Worm (Caenorhabditis elegans) whole organism, dauer: ENCODE data around the gene Y41G9A.5.

Experiments used
- unc-62 ChIP-seq: sonication (generic microtip); optimal IDR thresholded peaks from 2 replicates; lab custom pipeline; 2017; ENCODE audit warnings: missing biosample characterization, missing genetic modification reagents, missing genetic modification characterization

Gene Y41G9A.5

ce11 chrX:2925950-2926349, 20.5 kb upstream of the Y41G9A.5 start:
- no peak for TF ChIP-seq unc-62

DNA sequence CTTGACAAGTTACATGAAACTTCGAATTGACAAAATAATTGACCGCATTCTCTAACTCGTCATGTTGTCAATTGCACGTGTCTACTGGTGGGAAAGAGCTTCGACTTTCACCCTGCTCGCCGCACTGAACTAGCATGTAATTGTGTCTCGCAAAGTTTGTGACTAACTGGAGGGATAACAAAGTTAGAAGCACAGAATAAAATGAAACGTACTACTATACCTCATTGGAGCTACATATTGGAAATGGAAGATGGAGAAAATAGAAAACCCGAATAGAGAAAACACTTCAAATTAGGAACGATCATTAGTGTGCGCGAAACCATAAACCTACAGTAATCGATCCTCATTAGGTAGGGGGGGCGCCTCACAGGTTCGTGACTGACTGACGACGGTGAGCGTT, 18.9 kb upstream of the Y41G9A.5 start:
- no peak for TF ChIP-seq unc-62

- TF ChIP-seq unc-62, result no peak
Observed at ce11 chrX:2928089-2928488, 18.4 kb upstream of the Y41G9A.5 start.

DNA sequence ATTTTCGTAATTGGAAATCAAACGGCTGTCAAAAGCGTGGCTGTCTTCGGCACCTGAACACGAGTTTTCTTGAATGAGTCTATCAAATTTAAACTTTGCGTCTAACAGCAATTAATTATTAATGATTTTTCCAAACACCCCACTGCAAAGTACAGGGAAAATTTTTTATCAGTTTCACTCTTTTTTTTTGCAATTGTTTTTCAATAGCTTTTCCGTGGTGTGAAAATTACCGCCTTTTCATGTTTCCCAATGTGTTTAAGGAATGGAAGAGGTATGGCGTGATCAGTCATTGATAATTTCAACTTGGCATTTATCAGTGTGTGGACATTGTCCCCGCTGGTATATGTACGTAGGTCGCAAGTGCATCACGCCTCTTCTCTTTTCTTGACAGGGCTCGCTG, 14.6 kb upstream of the Y41G9A.5 start:
- no peak for TF ChIP-seq unc-62

ce11 chrX:2933061-2933460, 13.4 kb upstream of the Y41G9A.5 start, which contains the start of gene fard-1:
TSS of gene fard-1 (plus strand) at chrX:2933361.
- TF ChIP-seq unc-62, result no peak

- no peak for TF ChIP-seq unc-62
Observed at ce11 chrX:2939085-2939484, 7.4 kb upstream of the Y41G9A.5 start.

DNA sequence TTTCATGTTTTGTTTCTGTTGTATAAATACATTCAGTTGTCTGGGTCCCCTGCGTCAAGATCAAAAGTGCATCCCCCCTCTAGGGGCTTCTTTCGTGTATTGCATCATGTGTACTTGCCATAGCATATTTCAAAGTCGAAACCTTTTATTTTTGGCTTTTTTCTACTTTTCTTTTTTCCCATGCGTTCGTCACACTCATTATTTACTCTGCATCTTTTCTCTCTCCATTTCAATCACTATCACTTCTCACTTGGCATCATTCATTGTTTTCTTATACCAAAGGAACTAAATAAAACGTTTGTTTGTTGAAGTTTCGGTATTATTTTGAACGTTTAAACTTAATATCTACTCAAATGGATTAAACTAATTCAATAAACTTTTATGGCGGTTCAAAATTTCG, 6.9 kb upstream of the Y41G9A.5 start:
- TF ChIP-seq unc-62, result no peak

ce11 chrX:2940572-2940971, 5.9 kb upstream of the Y41G9A.5 start, which contains the start of gene pfk-1.1:
TSS of gene pfk-1.1 (plus strand) at chrX:2940872.
- no peak for TF ChIP-seq unc-62

- TF ChIP-seq unc-62, result no peak
Observed at ce11 chrX:2942327-2942726, 4.1 kb upstream of the Y41G9A.5 start.

- no peak for TF ChIP-seq unc-62
Observed at ce11 chrX:2943611-2944010, 2.9 kb upstream of the Y41G9A.5 start.

ce11 chrX:2945950-2946349, 517 bp upstream of the Y41G9A.5 start:
- no peak for TF ChIP-seq unc-62

DNA sequence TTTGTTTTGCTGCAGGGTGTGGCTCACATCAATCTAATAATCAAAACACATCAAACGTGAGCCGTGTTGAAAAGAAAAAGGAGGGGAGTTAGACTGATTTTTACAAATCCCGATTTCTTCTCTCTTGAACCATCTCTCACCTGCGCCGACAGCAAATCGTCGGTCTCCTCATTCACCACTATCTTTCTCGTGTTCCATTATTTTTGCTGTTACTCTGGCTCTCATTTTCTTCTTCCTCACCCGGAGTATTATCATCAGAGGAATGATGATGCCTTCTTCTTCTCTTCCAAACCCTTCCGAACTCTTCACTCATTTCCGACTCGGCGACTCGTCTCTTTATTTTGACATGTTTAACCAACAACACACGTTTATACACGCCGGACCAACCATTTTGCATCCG, 3.8 kb downstream of the Y41G9A.5 start:
- TF ChIP-seq unc-62, result no peak

ce11 chrX:2953522-2954032, 7.1 kb downstream of the Y41G9A.5 start:
- TF ChIP-seq unc-62, result no peak

ce11 chrX:2955628-2956027, 9.2 kb downstream of the Y41G9A.5 start:
- no peak for TF ChIP-seq unc-62

DNA sequence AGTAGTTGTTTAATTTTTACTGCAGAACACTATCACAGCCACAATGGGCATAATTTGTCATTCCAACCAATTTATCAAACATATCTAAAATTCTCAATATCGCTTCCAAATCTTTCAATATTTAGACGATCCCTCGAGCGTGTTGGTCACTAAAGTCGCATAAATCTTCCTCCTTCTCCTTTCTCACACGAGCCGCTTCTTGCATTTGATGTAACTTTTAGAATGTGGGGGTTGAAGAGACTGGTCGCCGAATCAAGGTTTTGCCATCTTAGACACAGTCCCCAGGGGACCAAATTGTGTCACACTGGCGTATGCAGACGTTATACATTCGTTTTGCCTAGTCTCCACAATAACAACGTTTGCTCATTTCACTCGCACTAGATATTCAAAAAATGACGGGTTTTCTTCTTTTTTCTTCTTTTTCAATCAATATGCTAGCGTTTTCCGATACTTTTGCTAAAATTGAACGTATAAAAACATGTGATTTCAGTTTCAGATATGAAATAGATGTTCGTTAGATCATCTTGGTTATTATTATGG, 11.0 kb downstream of the Y41G9A.5 start, which contains the start of gene gbb-1:
Gene gbb-1 (plus strand): TSS at position 490 of the 540 bp plus-strand sequence.
- TF ChIP-seq unc-62, result no peak

ce11 chrX:2960703-2961102, 14.2 kb downstream of the Y41G9A.5 start:
- TF ChIP-seq unc-62, result no peak

DNA sequence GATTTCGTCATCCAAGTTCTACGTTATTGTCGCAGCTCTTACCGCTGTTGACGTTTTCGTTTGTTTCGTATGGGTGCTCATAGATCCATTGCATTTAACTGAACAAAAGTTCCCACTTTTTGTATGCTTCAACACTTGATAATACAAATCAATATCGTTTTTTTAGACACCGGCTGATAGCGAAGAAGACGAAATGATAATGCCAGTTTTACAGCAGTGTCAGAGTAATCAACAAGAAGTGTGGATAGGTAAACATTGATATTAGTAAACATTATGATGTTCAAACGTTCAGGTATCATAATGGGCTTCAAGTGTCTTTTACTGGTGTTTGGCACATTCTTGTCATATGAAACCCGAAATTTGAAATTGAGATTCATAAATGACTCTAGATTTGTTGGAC, 19.8 kb downstream of the Y41G9A.5 start:
- no peak for TF ChIP-seq unc-62

ce11 chrX:2969447-2969989, 23.1 kb downstream of the Y41G9A.5 start:
- no peak for TF ChIP-seq unc-62

DNA sequence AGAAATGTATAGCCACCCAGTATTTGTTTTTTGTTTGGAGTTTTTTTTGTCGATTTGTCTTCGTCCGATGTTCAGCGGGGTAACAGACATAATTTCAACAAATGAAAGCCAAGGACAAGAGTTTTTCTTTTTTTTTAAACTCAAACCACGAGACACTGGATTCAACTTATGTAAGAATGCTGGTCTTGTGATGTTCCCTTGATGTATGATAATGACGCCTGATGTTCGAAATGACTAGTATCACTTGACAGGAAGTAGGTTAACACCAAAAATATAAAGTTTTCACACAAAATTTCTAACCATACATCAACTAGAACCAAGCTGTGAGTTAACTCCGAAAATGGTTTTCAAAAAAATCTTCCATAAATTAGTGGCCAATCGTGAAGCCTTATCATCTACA, 23.7 kb downstream of the Y41G9A.5 start:
- no peak for TF ChIP-seq unc-62
